Fruit fly (Drosophila melanogaster) whole organism, wandering third instar larva: ENCODE measurements around the gene Dip-C.

Source experiments
- Abd-B ChIP-seq: fragments of >200 bp; optimal IDR thresholded peaks from 2 replicates; lab custom pipeline; 2017; ENCODE audit warnings: missing biosample characterization, missing genetic modification characterization
- Dfd ChIP-seq: fragments of >200 bp; optimal IDR thresholded peaks from 2 replicates; lab custom pipeline; 2017; ENCODE audit warnings: missing biosample characterization, missing genetic modification characterization
- GATAd ChIP-seq: sonication (Bioruptor generic); optimal IDR thresholded peaks from 2 replicates; lab custom pipeline; 2016; ENCODE audit warnings: missing biosample characterization, missing genetic modification characterization
- Jra ChIP-seq: sonication (Bioruptor generic); optimal IDR thresholded peaks from 2 replicates; lab custom pipeline; 2016; ENCODE audit warnings: missing biosample characterization, missing genetic modification characterization
- Myc ChIP-seq: fragments of >200 bp; optimal IDR thresholded peaks from 2 replicates; lab custom pipeline; 2017
- pan ChIP-seq: fragments of >200 bp; optimal IDR thresholded peaks from 2 replicates; lab custom pipeline; 2017
- usp ChIP-seq: fragments of >200 bp; optimal IDR thresholded peaks from 2 replicates; lab custom pipeline; 2017; ENCODE audit warnings: missing biosample characterization, missing genetic modification characterization

DNA sequence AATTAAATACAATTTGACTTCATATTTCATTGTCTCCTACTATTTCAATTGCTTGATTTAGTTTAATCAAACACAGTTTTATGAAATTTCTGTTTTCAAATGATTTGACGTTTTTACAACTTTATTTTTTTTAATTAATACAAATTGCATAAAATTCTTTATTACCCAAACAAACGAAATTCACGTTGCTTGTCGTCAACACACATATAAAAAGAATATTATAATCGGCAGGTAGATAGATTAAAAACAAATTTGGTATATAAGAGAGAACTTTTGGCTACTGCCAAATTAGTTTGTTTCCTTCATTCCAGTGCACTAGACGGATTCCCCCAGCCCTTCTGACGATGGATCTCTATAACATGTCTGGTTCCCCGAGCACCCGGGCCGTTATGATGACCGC is 36.7 kb downstream of the Dip-C start, which contains the start of gene GstD6:
- no peak for TF ChIP-seq Abd-B (GFP tag; lab: Kevin White, UChicago)
- no peak for TF ChIP-seq GATAd (GFP tag; lab: Kevin White, UChicago)
- TF ChIP-seq usp (GFP tag; lab: Kevin White, UChicago), result no peak
- no peak for TF ChIP-seq Dfd (GFP tag; lab: Kevin White, UChicago)
- TF ChIP-seq Myc (lab: Kevin White, UChicago), result no peak
- no peak for TF ChIP-seq Jra (GFP tag; lab: Kevin White, UChicago)
- TF ChIP-seq pan, result no peak
